Worm (Caenorhabditis elegans) whole organism, L1 larva: Measurements from ENCODE around the gene fbxa-81.
A peak's percentile ranks its signal among the peaks of the same experiment; 100 is the strongest.

Experiments used
- C04F5.9 ChIP-seq: sonication (generic microtip); optimal IDR thresholded peaks from 2 replicates; lab custom pipeline; 2016; ENCODE audit warnings: missing genetic modification characterization, missing compliant biosample characterization
- C34B4.2 ChIP-seq: sonication (generic microtip); optimal IDR thresholded peaks from 2 replicates; lab custom pipeline; 2017; ENCODE audit warnings: mild to moderate bottlenecking, missing genetic modification characterization, missing compliant biosample characterization
- F16B12.6 ChIP-seq: fragments of 150-350 bp; optimal IDR thresholded peaks from 2 replicates; lab custom pipeline; 2014; ENCODE audit warnings: missing biosample characterization, missing genetic modification characterization
- Y116A8C.19 ChIP-seq: sonication (generic microtip); optimal IDR thresholded peaks from 2 replicates; lab custom pipeline; 2016; ENCODE audit warnings: missing compliant biosample characterization, missing genetic modification characterization, borderline replicate concordance
- aha-1 ChIP-seq: fragments of 150-350 bp; optimal IDR thresholded peaks from 2 replicates; lab custom pipeline; 2014; ENCODE audit warnings: missing biosample characterization, missing genetic modification characterization
- aly-2 ChIP-seq: fragments of 150-350 bp; optimal IDR thresholded peaks from 2 replicates; lab custom pipeline; 2014; ENCODE audit warnings: missing biosample characterization, missing genetic modification characterization
- ama-1 ChIP-seq: fragments of 150-350 bp; optimal IDR thresholded peaks from 2 replicates; lab custom pipeline; 2014
- ceh-8 ChIP-seq: fragments of 200-800 bp; sonication (Bioruptor generic); optimal IDR thresholded peaks from 2 replicates; lab custom pipeline; 2018; ENCODE audit warnings: mild to moderate bottlenecking, missing genetic modification characterization, moderate library complexity, missing compliant biosample characterization
- ceh-82 ChIP-seq, 3 experiments: fragments of 150-350 bp in 1 of 3; sonication (generic microtip) in 2 of 3; optimal IDR thresholded peaks; 2 replicates each; lab custom pipeline; 2014 to 2017; ENCODE audit warnings: missing biosample characterization in 3 of 3, missing genetic modification characterization in 3 of 3
- efl-1 ChIP-seq, 4 experiments: fragments of 150-350 bp; optimal IDR thresholded peaks in 3 of 4; peaks in 1 of 4; 1 replicate in 1 of 4; 2 replicates in 3 of 4; lab custom pipeline; 2014; ENCODE audit warnings: missing biosample characterization in 2 of 4, missing genetic modification characterization in 2 of 4, missing genetic modification reagents in 2 of 4
- efl-3 ChIP-seq: fragments of 200-800 bp; sonication (Bioruptor generic); optimal IDR thresholded peaks from 2 replicates; lab custom pipeline; 2018; ENCODE audit warnings: mild to moderate bottlenecking, missing genetic modification characterization, missing compliant biosample characterization
- egl-27 ChIP-seq, 2 experiments: fragments of 150-350 bp in 1 of 2; sonication (generic microtip); optimal IDR thresholded peaks; 3 replicates each; lab custom pipeline; 2017 to 2018; ENCODE audit warnings: missing biosample characterization in 2 of 2, missing genetic modification characterization in 2 of 2, missing genetic modification reagents in 2 of 2
- elt-2 ChIP-seq: sonication (generic microtip); optimal IDR thresholded peaks from 2 replicates; lab custom pipeline; 2016; ENCODE audit warnings: missing genetic modification characterization, mild to moderate bottlenecking, inconsistent platforms, missing compliant biosample characterization, missing genetic modification reagents
- fos-1 ChIP-seq: fragments of 150-350 bp; optimal IDR thresholded peaks from 2 replicates; lab custom pipeline; 2014; ENCODE audit warnings: missing biosample characterization, missing genetic modification characterization
- hlh-17 ChIP-seq: fragments of 200-800 bp; sonication (Bioruptor generic); optimal IDR thresholded peaks from 2 replicates; lab custom pipeline; 2018; ENCODE audit warnings: missing genetic modification characterization, mild to moderate bottlenecking, missing compliant biosample characterization, moderate library complexity, borderline replicate concordance
- hpl-2 ChIP-seq: fragments of 150-350 bp; optimal IDR thresholded peaks from 2 replicates; lab custom pipeline; 2014; ENCODE audit warnings: missing biosample characterization, missing genetic modification reagents, missing genetic modification characterization
- irx-1 ChIP-seq: sonication (generic microtip); optimal IDR thresholded peaks from 2 replicates; lab custom pipeline; 2016; ENCODE audit warnings: missing genetic modification characterization, missing compliant biosample characterization
- jun-1 ChIP-seq: fragments of 150-350 bp; optimal IDR thresholded peaks from 2 replicates; lab custom pipeline; 2014; ENCODE audit warnings: missing biosample characterization, missing genetic modification reagents, missing genetic modification characterization
- lin-35 ChIP-seq, 2 experiments: fragments of 150-350 bp; optimal IDR thresholded peaks; 2 replicates each; lab custom pipeline; 2014; ENCODE audit warnings: missing biosample characterization in 2 of 2, missing genetic modification characterization in 2 of 2, missing genetic modification reagents in 2 of 2
- lin-39 ChIP-seq: fragments of 150-350 bp; optimal IDR thresholded peaks from 2 replicates; lab custom pipeline; 2014; ENCODE audit warnings: missing biosample characterization, missing genetic modification reagents, missing genetic modification characterization
- lir-3 ChIP-seq: sonication (generic microtip); optimal IDR thresholded peaks from 2 replicates; lab custom pipeline; 2016; ENCODE audit warnings: mild to moderate bottlenecking, missing genetic modification characterization, moderate library complexity, missing compliant biosample characterization; ENCODE audit not compliant: poor library complexity
- lsy-2 ChIP-seq, 2 experiments: fragments of 150-350 bp; optimal IDR thresholded peaks; 2 replicates each; lab custom pipeline; 2014; ENCODE audit warnings: missing biosample characterization in 2 of 2, missing genetic modification characterization in 2 of 2
- mef-2 ChIP-seq: fragments of 150-350 bp; optimal IDR thresholded peaks from 2 replicates; lab custom pipeline; 2014; ENCODE audit warnings: missing biosample characterization, missing genetic modification characterization
- mep-1 ChIP-seq: fragments of 150-350 bp; optimal IDR thresholded peaks from 2 replicates; lab custom pipeline; 2014; ENCODE audit warnings: missing biosample characterization, missing genetic modification characterization
- nhr-11 ChIP-seq: fragments of 150-350 bp; optimal IDR thresholded peaks from 2 replicates; lab custom pipeline; 2014; ENCODE audit warnings: missing biosample characterization, missing genetic modification characterization
- nhr-19 ChIP-seq: fragments of 200-800 bp; sonication (Bioruptor generic); conservative IDR thresholded peaks from 2 replicates; pipeline ENCODE4 v1.3.6; 2022; ENCODE audit warnings: missing genetic modification characterization, missing compliant biosample characterization
- nhr-237 ChIP-seq: fragments of 150-350 bp; optimal IDR thresholded peaks from 2 replicates; lab custom pipeline; 2014; ENCODE audit warnings: missing biosample characterization, missing genetic modification characterization
- nhr-28 ChIP-seq: fragments of 150-350 bp; optimal IDR thresholded peaks from 2 replicates; lab custom pipeline; 2014; ENCODE audit warnings: missing biosample characterization, missing genetic modification characterization
- nhr-47 ChIP-seq: sonication (generic microtip); optimal IDR thresholded peaks from 2 replicates; lab custom pipeline; 2016; ENCODE audit warnings: mild to moderate bottlenecking, missing genetic modification characterization, moderate library complexity, missing compliant biosample characterization
- nhr-71 ChIP-seq: sonication (generic microtip); optimal IDR thresholded peaks from 2 replicates; lab custom pipeline; 2016; ENCODE audit warnings: mild to moderate bottlenecking, missing genetic modification characterization, moderate library complexity, missing compliant biosample characterization
- nhr-76 ChIP-seq: sonication (generic microtip); optimal IDR thresholded peaks from 2 replicates; lab custom pipeline; 2017; ENCODE audit warnings: missing biosample characterization, missing genetic modification characterization
- nhr-84 ChIP-seq: sonication (generic microtip); optimal IDR thresholded peaks from 2 replicates; lab custom pipeline; 2017; ENCODE audit warnings: missing biosample characterization, missing genetic modification characterization
- nhr-90 ChIP-seq: sonication (generic microtip); optimal IDR thresholded peaks from 2 replicates; lab custom pipeline; 2016; ENCODE audit warnings: mild to moderate bottlenecking, missing genetic modification characterization, missing compliant biosample characterization; ENCODE audit not compliant: poor library complexity
- pag-3 ChIP-seq: sonication (generic microtip); optimal IDR thresholded peaks from 2 replicates; lab custom pipeline; 2017; ENCODE audit warnings: missing genetic modification characterization, mild to moderate bottlenecking, missing compliant biosample characterization, antibody characterized with exemption, borderline replicate concordance; ENCODE audit not compliant: insufficient read depth
- pax-3 ChIP-seq: fragments of 200-800 bp; sonication (Bioruptor generic); optimal IDR thresholded peaks from 2 replicates; lab custom pipeline; 2018; ENCODE audit warnings: mild to moderate bottlenecking, missing genetic modification characterization, moderate library complexity, missing compliant biosample characterization
- pqm-1 ChIP-seq: sonication (generic microtip); optimal IDR thresholded peaks from 3 replicates; lab custom pipeline; 2017; ENCODE audit warnings: missing biosample characterization, missing genetic modification characterization
- rnt-1 ChIP-seq: sonication (generic microtip); optimal IDR thresholded peaks from 2 replicates; lab custom pipeline; 2016; ENCODE audit warnings: mild to moderate bottlenecking, missing genetic modification characterization, moderate library complexity, missing compliant biosample characterization
- sox-4 ChIP-seq: sonication (generic microtip); optimal IDR thresholded peaks from 2 replicates; lab custom pipeline; 2016; ENCODE audit warnings: missing genetic modification characterization, missing compliant biosample characterization
- sup-37 ChIP-seq: fragments of 200-800 bp; sonication (Bioruptor generic); optimal IDR thresholded peaks from 2 replicates; lab custom pipeline; 2018; ENCODE audit warnings: mild to moderate bottlenecking, missing genetic modification characterization, missing compliant biosample characterization
- tbx-2 ChIP-seq: sonication (generic microtip); optimal IDR thresholded peaks from 2 replicates; lab custom pipeline; 2016; ENCODE audit warnings: missing genetic modification characterization, missing compliant biosample characterization
- unc-30 ChIP-seq: sonication (generic microtip); optimal IDR thresholded peaks from 2 replicates; lab custom pipeline; 2017; ENCODE audit warnings: missing biosample characterization, missing genetic modification characterization
- unc-86 ChIP-seq: sonication (generic microtip); optimal IDR thresholded peaks from 2 replicates; lab custom pipeline; 2016; ENCODE audit warnings: missing genetic modification characterization, missing compliant biosample characterization
- xbp-1 ChIP-seq: sonication (generic microtip); optimal IDR thresholded peaks from 2 replicates; lab custom pipeline; 2016; ENCODE audit warnings: missing genetic modification characterization, missing compliant biosample characterization

fbxa-81 gene

DNA sequence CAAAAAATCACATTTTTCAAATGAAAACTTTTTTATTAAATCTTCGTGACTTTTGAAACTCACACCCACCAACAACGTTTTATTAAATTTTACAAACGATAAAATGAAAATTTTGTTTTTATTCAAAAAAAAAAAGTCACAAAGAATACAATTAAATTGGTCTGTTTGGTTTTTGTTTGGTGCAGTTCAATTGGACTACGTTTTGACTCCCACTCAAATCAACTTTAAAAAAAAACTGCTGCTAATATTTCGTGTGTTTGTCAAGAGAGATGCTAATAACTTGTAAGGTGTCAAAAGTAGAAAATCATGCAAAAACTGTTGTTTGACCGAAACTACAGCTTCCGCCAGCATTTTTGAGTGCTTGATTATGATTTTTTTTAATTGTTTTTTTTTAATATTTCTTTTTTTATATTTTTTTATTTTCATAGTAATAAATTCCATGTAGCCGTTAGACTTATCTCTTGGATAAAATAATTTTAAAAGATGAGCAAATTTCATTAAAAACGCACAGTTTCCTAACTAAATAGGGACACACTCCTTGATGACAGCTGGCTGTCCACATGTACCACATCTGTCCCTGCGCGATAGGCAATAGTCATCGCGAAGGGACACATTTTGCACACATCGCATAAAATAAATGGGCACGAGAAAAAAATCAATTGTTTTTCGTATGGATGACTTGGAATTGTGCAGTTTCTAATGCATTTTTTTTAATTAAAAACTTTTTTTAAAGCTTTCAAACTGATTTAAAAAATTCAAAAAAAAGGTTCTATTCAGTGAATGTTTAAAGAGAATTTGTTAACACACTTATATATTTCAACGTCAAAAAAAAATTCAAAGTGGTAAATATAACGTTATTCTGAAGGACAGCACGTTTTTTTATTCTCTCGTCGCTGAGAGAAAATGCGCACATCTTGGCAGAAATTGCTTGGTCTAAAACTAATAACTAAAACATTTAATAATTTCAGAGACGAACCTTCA is 16.3 kb downstream of the fbxa-81 start (continued):
- peak; percentile 99 for TF ChIP-seq nhr-237 (tag; lab: Kevin White, UChicago)
- peak; percentile 99 for TF ChIP-seq tbx-2
- peak; percentile 91 for TF ChIP-seq lir-3
- TF ChIP-seq efl-1 (optimal IDR thresholded peaks at IDR 0.05; lab: Kevin White, UChicago) = peak; percentile 86 to 90
- peak; percentile 56 to 96 for TF ChIP-seq efl-1 (GFP tag; optimal IDR thresholded peaks at IDR 0.05 in 1 of 2; lab: Kevin White, UChicago)
- peak; percentile 29 for TF ChIP-seq nhr-28 (tag; lab: Kevin White, UChicago)
- TF ChIP-seq aly-2 (tag; lab: Kevin White, UChicago) = peak; percentile 95
- peak; percentile 91 for TF ChIP-seq C04F5.9 (tag; lab: Kevin White, UChicago)
- no peak for TF ChIP-seq hlh-17 (GFP tag; lab: Kevin White, UChicago)
- peak; percentile 100 for TF ChIP-seq nhr-47 (tag; lab: Kevin White, UChicago)
- TF ChIP-seq rnt-1 (tag; lab: Kevin White, UChicago) = peak; percentile 99
- TF ChIP-seq C34B4.2 (tag; lab: Kevin White, UChicago) = peak; percentile 67
- TF ChIP-seq aha-1 = peak; percentile 94
- TF ChIP-seq jun-1 (tag; lab: Kevin White, UChicago) = peak; percentile 100
- TF ChIP-seq nhr-71 (tag; lab: Kevin White, UChicago) = peak; percentile 99
- peak; percentile 97 for TF ChIP-seq hpl-2 (GFP tag; lab: Kevin White, UChicago)
- peak; percentile 98 for TF ChIP-seq nhr-11 (tag; lab: Kevin White, UChicago)
- peak; percentile 98 for TF ChIP-seq fos-1
- TF ChIP-seq mef-2 (tag; lab: Kevin White, UChicago) = peak; percentile 90
- TF ChIP-seq nhr-19 (GFP tag; lab: Robert Waterston, UW) = peak; percentile 98
- TF ChIP-seq lin-39 (tag; lab: Kevin White, UChicago) = peak; percentile 100
- peak; percentile 98 for TF ChIP-seq pqm-1 (tag; lab: Kevin White, UChicago)
- TF ChIP-seq Y116A8C.19 (tag; lab: Kevin White, UChicago) = peak; percentile 72
- peak; percentile 90 for TF ChIP-seq unc-30 (tag; lab: Kevin White, UChicago)
- peak; percentile 58 for TF ChIP-seq F16B12.6
- peak; percentile 100 for TF ChIP-seq nhr-90 (tag; lab: Kevin White, UChicago)
- TF ChIP-seq ceh-8 (GFP tag; lab: Kevin White, UChicago) = peak; percentile 100
- peak; percentile 99 to 100 (median 100) for TF ChIP-seq ceh-82 (tag; optimal IDR thresholded peaks at IDR 0.05; lab: Kevin White, UChicago)
- no peak for TF ChIP-seq ama-1 (lab: Kevin White, UChicago)
- peak; percentile 97 for TF ChIP-seq unc-86 (tag; lab: Kevin White, UChicago)
- no peak for TF ChIP-seq nhr-84 (tag; lab: Kevin White, UChicago)
- TF ChIP-seq lin-35 (GFP tag; optimal IDR thresholded peaks at IDR 0.05; lab: Kevin White, UChicago) = peak; percentile 79 to 93
- TF ChIP-seq pag-3 (tag; lab: Kevin White, UChicago) = peak; percentile 60
- peak; percentile 94 for TF ChIP-seq pax-3
- TF ChIP-seq egl-27 (tag; optimal IDR thresholded peaks at IDR 0.05; lab: Kevin White, UChicago) = peak; percentile 89 to 98
- peak; percentile 96 for TF ChIP-seq xbp-1 (tag; lab: Kevin White, UChicago)
- peak; percentile 93 for TF ChIP-seq sup-37
- TF ChIP-seq lsy-2 (tag; optimal IDR thresholded peaks at IDR 0.05; lab: Kevin White, UChicago) = peak; percentile 95 to 96
- peak; percentile 90 for TF ChIP-seq nhr-76
- TF ChIP-seq elt-2 (tag; lab: Kevin White, UChicago) = peak; percentile 89
- TF ChIP-seq sox-4 (tag; lab: Kevin White, UChicago) = peak; percentile 98
- peak; percentile 100 for TF ChIP-seq mep-1 (tag; lab: Kevin White, UChicago)
- TF ChIP-seq irx-1 (tag; lab: Kevin White, UChicago) = peak; percentile 100
- peak; percentile 96 for TF ChIP-seq efl-3 (GFP tag; lab: Kevin White, UChicago)
